Worm (Caenorhabditis elegans): ENCODE measurements around the gene lgg-2.

Gene lgg-2

DNA sequence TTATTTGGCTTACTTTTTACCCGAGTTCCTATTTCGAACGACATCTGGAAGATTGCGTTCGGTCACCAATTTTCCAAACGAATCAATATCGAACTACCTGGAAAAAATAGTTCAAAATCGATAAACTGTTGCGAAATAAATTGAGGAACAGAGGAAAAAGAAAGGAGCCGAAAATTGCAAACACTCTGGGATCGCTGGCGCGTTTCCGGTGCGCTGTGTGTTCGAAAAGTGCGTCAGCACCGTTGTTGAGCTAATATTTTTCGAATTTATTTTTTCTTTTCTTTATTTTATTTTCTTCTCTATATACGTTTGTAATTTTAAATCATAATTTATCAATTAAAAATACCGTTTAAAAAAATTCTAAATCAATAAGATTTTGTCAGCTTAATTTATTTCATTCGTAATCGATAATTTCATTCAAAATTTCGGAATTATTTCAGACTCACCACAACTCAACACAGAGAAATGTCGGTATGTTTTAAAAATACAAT is 2.6 kb downstream of the lgg-2 start, which contains the start of the genes dnc-1 and lsm-7:
dnc-1 (minus strand) TSS at position 142 of the 491 bp plus-strand sequence.
lsm-7 (plus strand) TSS at position 441 of the 491 bp plus-strand sequence.
- TF ChIP-seq mls-2 (tag; optimal IDR thresholded peaks at IDR 0.05) (peak; percentile 24), sptf-1 (tag; optimal IDR thresholded peaks at IDR 0.05) (no peak), mep-1 (tag; optimal IDR thresholded peaks at IDR 0.05) (peak; percentile 54), lsy-2 (tag; optimal IDR thresholded peaks at IDR 0.05) (peak; percentile 71), unc-120 (tag; optimal IDR thresholded peaks at IDR 0.05; ENCODE audit: poor library complexity, severe bottlenecking) (peak; percentile 18), ceh-39 (tag; optimal IDR thresholded peaks at IDR 0.05) (peak; percentile 15), unc-39 (tag; optimal IDR thresholded peaks at IDR 0.05) (no peak), ces-1 (GFP tag; optimal IDR thresholded peaks at IDR 0.05) (no peak), cnd-1 (tag; optimal IDR thresholded peaks at IDR 0.05) (peak; percentile 4)

DNA sequence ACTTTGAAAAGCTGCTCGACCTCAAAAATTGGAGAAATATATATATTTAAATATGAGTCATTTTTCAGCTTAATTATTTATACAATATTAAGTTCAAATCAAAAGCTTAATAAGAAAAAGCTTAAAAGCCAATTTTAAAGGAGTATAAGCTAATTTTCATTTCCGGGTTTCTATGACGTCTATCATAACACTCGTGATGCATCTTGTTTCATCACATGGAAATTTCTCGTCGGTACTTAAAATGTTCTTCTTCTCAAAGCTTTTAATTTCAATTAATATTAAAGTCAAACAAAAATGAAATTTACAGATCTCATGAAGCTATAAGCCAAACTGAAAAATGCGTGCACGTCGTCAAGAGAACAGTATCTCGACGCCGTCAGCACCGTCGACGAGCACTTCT is 15.9 kb downstream of the lgg-2 start, which contains the start of gene rbr-2:
rbr-2 (plus strand) TSS at position 301 of the 400 bp plus-strand sequence.
- TF ChIP-seq bed-3 (GFP tag; optimal IDR thresholded peaks at IDR 0.05) (no peak), nhr-28 (tag; optimal IDR thresholded peaks at IDR 0.05) (no peak)

DNA sequence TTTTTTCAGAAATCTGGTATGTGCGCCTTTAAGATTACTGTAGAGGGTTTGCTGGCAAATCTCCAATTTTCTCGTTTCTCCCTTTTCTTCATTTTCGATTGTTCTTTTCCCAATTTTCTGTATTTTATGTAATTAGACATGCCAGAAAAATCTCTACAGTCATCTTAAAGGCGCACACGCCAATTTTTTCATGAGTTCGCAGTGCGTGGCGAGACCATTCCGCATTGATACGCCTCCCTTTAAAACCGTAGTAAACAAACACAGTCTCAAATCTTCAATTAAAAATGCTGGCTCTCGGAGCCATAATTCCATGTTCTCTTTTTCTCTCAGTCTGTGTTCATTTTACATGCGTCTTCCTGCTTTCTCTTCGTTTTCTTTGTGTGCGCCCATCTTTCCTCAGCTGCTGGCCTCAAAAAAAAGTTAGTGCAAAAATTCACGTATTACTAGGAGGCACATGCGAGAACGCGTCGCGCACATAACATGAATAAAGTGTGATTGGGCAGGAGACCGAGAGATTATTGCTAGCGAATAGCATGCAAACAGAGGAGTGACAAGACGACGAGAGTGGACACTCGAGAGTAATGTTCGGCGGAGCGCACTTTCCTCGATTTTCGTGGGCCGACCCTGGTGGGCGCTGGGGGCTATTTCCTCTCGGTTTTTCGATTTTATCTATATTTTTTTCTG is 16.7 kb downstream of the lgg-2 start:
- TF ChIP-seq ces-1 (GFP tag; optimal IDR thresholded peaks at IDR 0.05), result peak; percentile 79
- peak; percentile 27 for TF ChIP-seq elt-1 (tag; optimal IDR thresholded peaks at IDR 0.05; ENCODE audit: borderline replicate concordance, insufficient read depth)
- TF ChIP-seq M03D4.4 (tag; optimal IDR thresholded peaks at IDR 0.05), result peak; percentile 30
- TF ChIP-seq nhr-237 (tag; optimal IDR thresholded peaks at IDR 0.05), result peak; percentile 20
- TF ChIP-seq ztf-11 (tag; optimal IDR thresholded peaks at IDR 0.05), result no peak
- peak; percentile 40 for TF ChIP-seq mep-1 (tag; optimal IDR thresholded peaks at IDR 0.05)
- peak; percentile 45 for TF ChIP-seq hlh-1 (tag; optimal IDR thresholded peaks at IDR 0.05)
- TF ChIP-seq lsy-2 (tag; optimal IDR thresholded peaks at IDR 0.05), result peak; percentile 21
- peak; percentile 39 for TF ChIP-seq pha-4 (tag; optimal IDR thresholded peaks at IDR 0.05)
- no peak for TF ChIP-seq nhr-28 (tag; optimal IDR thresholded peaks at IDR 0.05)
- peak; percentile 32 for TF ChIP-seq ceh-39 (tag; optimal IDR thresholded peaks at IDR 0.05)
- peak; percentile 14 for TF ChIP-seq unc-62 (GFP tag; optimal IDR thresholded peaks at IDR 0.05)
- TF ChIP-seq sem-2 (GFP tag; optimal IDR thresholded peaks at IDR 0.05), result no peak
- TF ChIP-seq mls-2 (tag; optimal IDR thresholded peaks at IDR 0.05), result peak; percentile 48
- TF ChIP-seq unc-120 (tag; optimal IDR thresholded peaks at IDR 0.05; ENCODE audit: poor library complexity, severe bottlenecking), result peak; percentile 13

DNA sequence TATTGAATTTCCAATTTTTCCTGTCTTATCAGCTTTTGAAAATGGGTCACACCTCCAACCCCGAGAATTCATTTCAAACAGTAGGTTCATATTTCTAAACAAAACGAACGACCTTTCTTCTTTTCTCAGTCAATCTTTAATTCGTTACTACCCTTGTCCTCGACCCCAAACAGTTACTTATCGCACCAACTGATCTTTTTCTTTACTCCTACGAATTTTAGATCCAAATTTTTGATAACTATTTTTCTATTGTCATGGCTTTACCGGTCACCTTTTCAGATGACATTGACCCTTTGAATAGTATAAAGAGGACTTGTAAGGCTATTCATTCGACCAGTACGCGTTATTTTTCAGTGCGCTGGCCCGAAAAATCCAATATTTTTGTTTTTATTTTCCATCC is 19.6 kb downstream of the lgg-2 start:
- no peak for TF ChIP-seq elt-1 (tag; optimal IDR thresholded peaks at IDR 0.05; ENCODE audit: borderline replicate concordance, insufficient read depth)
- TF ChIP-seq tbx-8 (GFP tag; optimal IDR thresholded peaks at IDR 0.05), result no peak
- no peak for TF ChIP-seq drap-1 (GFP tag; optimal IDR thresholded peaks at IDR 0.05)
- no peak for TF ChIP-seq nhr-237 (tag; optimal IDR thresholded peaks at IDR 0.05)
- TF ChIP-seq mls-2 (tag; optimal IDR thresholded peaks at IDR 0.05), result no peak
- no peak for TF ChIP-seq lsy-2 (tag; optimal IDR thresholded peaks at IDR 0.05)
- TF ChIP-seq nhr-28 (tag; optimal IDR thresholded peaks at IDR 0.05), result no peak
- TF ChIP-seq ceh-43 (GFP tag; optimal IDR thresholded peaks at IDR 0.05), result no peak
- TF ChIP-seq sem-2 (GFP tag; optimal IDR thresholded peaks at IDR 0.05), result no peak
- TF ChIP-seq elt-3 (tag; optimal IDR thresholded peaks at IDR 0.05), result no peak
- TF ChIP-seq zip-8 (tag; optimal IDR thresholded peaks at IDR 0.05), result no peak

DNA sequence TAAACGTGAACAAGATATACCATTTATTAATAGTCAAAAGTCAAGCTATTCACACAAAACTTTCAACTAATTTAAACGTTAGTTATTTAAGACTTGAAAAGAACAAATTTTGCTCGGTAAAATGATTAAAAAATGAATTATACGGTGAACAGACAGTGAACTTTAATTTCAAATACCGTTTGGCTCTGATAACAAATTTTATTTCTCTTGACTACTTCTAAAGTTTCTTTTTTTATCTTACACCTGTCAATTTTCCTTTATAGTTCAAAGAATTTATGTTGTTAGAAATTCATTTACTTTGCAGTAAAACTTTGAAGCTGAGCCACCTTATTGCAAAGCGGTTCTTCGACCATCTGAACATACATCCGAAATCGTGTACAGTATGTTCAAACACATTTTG is 20.3 kb downstream of the lgg-2 start, which contains the start of gene ZK593.3:
ZK593.3 (plus strand) TSS at position 301 of the 400 bp plus-strand sequence.
- TF ChIP-seq lin-32 (GFP tag; optimal IDR thresholded peaks at IDR 0.05) (no peak), mep-1 (tag; optimal IDR thresholded peaks at IDR 0.05) (no peak), mls-2 (tag; optimal IDR thresholded peaks at IDR 0.05) (no peak), bed-3 (GFP tag; optimal IDR thresholded peaks at IDR 0.05) (no peak), ceh-39 (tag; optimal IDR thresholded peaks at IDR 0.05) (no peak), tbx-8 (GFP tag; optimal IDR thresholded peaks at IDR 0.05) (no peak), zip-8 (tag; optimal IDR thresholded peaks at IDR 0.05) (no peak), nhr-76 (tag; optimal IDR thresholded peaks at IDR 0.05) (no peak), lin-13 (tag; optimal IDR thresholded peaks at IDR 0.05) (no peak), elt-3 (tag; optimal IDR thresholded peaks at IDR 0.05) (no peak), M03D4.4 (tag; optimal IDR thresholded peaks at IDR 0.05) (no peak), ces-1 (GFP tag; optimal IDR thresholded peaks at IDR 0.05) (no peak)

Measured in whole organism, mixed stage, embryonic.